Fruit fly (Drosophila melanogaster) S2 (cell line): ENCODE data around the gene Brr2.

Experiments used
- CG8478 ChIP-seq: fragments of >200 bp; optimal IDR thresholded peaks from 2 replicates; lab custom pipeline; 2018
- CTCF ChIP-seq, 2 experiments: fragments of >200 bp; optimal IDR thresholded peaks; 2 replicates each; lab custom pipeline; 2018

dm6 chr3L:15953892-15954291, 13.8 kb downstream of the Brr2 start:
- TF ChIP-seq CG8478 (lab: Kevin White, UChicago) (no peak), CTCF (optimal IDR thresholded peaks at IDR 0.05; lab: Kevin White, UChicago) (no peak)
